In genomic region chr3L:18101421-18101996, dm6 we compare ENCODE assay signal across 5 fruit fly cellular contexts.
TF ChIP-seq lines count a peak whose summit lies in the region.

No protein-coding gene starts in this region.

- TF ChIP-seq CTCF in whole organism, embryonic (GFP tag; optimal IDR thresholded peaks at IDR 0.05; lab: Kevin White, UChicago), result no peak

TF ChIP-seq in whole organism, adult, 20 proteins besides CTCF, POLR2A, EP300 and RAD21:
- TF ChIP-seq bab1 (GFP tag; optimal IDR thresholded peaks at IDR 0.05; lab: Kevin White, UChicago) (peak; percentile 1), tj (GFP tag; optimal IDR thresholded peaks at IDR 0.05; lab: Kevin White, UChicago) (peak; percentile 74), kay (GFP tag; lab: Kevin White, UChicago; ENCODE audit: borderline replicate concordance) (no peak)
TF ChIP-seq in whole organism, adult: peak in this region for 2.

TF ChIP-seq in whole organism, embryonic, 481 proteins besides CTCF, POLR2A, EP300 and RAD21 (continues in another document):
- TF ChIP-seq pfk (GFP tag; optimal IDR thresholded peaks at IDR 0.05; lab: Kevin White, UChicago) (no peak), danr (GFP tag; IDR thresholded peaks at IDR 0.05; lab: Robert Waterston, UW) (no peak), gem (tag; optimal IDR thresholded peaks at IDR 0.05; lab: Kevin White, UChicago) (peak; percentile 45), CG1603 (tag; optimal IDR thresholded peaks at IDR 0.05; lab: Kevin White, UChicago) (peak; percentile 0), nerfin-1 (tag; optimal IDR thresholded peaks at IDR 0.05; lab: Kevin White, UChicago) (no peak), zfh1 (GFP tag; IDR thresholded peaks at IDR 0.05; lab: Robert Waterston, UW) (0 out of 3 replicates have a peak, but pooled peaks have one; percentile 5), sisA (GFP tag; IDR thresholded peaks at IDR 0.05; lab: Robert Waterston, UW) (0 out of 2 replicates have a peak, but pooled peaks have one; percentile 15), Rx (GFP tag; IDR thresholded peaks at IDR 0.05; lab: Robert Waterston, UW) (no peak), Nf-YB (GFP tag; optimal IDR thresholded peaks at IDR 0.05; lab: Kevin White, UChicago) (no peak), Ssrp (tag; optimal IDR thresholded peaks at IDR 0.05; lab: Kevin White, UChicago) (peak; percentile 22), CG2712 (tag; optimal IDR thresholded peaks at IDR 0.05; lab: Kevin White, UChicago) (peak; percentile 1), CG18599 (GFP tag; optimal IDR thresholded peaks at IDR 0.05; lab: Kevin White, UChicago) (no peak), Max (GFP tag; optimal IDR thresholded peaks at IDR 0.05; lab: Kevin White, UChicago) (no peak), Abd-B (GFP tag; optimal IDR thresholded peaks at IDR 0.05; lab: Kevin White, UChicago) (no peak), dimm (GFP tag; IDR thresholded peaks at IDR 0.05; lab: Robert Waterston, UW) (no peak), amos (GFP tag; IDR thresholded peaks at IDR 0.05; lab: Robert Waterston, UW; ENCODE audit: partially characterized antibody) (no peak), CG31224 (GFP tag; IDR thresholded peaks at IDR 0.05; lab: Robert Waterston, UW) (no peak), CG14014 (GFP tag; IDR thresholded peaks at IDR 0.05; lab: Robert Waterston, UW) (no peak), zfh2 (GFP tag; optimal IDR thresholded peaks at IDR 0.05; lab: Kevin White, UChicago) (no peak), CG11504 (tag; optimal IDR thresholded peaks at IDR 0.05; lab: Kevin White, UChicago) (peak; percentile 40), ewg (GFP tag; optimal IDR thresholded peaks at IDR 0.05; lab: Kevin White, UChicago) (peak; percentile 15), pros (GFP tag; optimal IDR thresholded peaks at IDR 0.05; lab: Kevin White, UChicago) (peak; percentile 13)

TF ChIP-seq in whole organism, prepupa, 60 proteins besides CTCF, POLR2A, EP300 and RAD21 (continues in another document):
- TF ChIP-seq CG11902 (GFP tag; optimal IDR thresholded peaks at IDR 0.05; lab: Kevin White, UChicago), result no peak
- TF ChIP-seq lz (GFP tag; optimal IDR thresholded peaks at IDR 0.05; lab: Kevin White, UChicago), result peak; percentile 50
- peak; percentile 1 for TF ChIP-seq net (GFP tag; optimal IDR thresholded peaks at IDR 0.05; lab: Kevin White, UChicago)
- TF ChIP-seq CG6808 (GFP tag; optimal IDR thresholded peaks at IDR 0.05; lab: Kevin White, UChicago), result no peak
- TF ChIP-seq Smox (GFP tag; optimal IDR thresholded peaks at IDR 0.05; lab: Kevin White, UChicago), result peak; percentile 65
- TF ChIP-seq CG6163 (GFP tag; IDR thresholded peaks at IDR 0.05; lab: Robert Waterston, UW), result 0 out of 3 replicates have a peak, but pooled peaks have one; percentile 37
- TF ChIP-seq Hr39 (GFP tag; optimal IDR thresholded peaks at IDR 0.05; lab: Kevin White, UChicago), result peak; percentile 23
- peak; percentile 20 for TF ChIP-seq Hr4 (GFP tag; optimal IDR thresholded peaks at IDR 0.05; lab: Kevin White, UChicago)
- no peak for TF ChIP-seq Eip93F (GFP tag; optimal IDR thresholded peaks at IDR 0.05; lab: Kevin White, UChicago)
- no peak for TF ChIP-seq CG11294 (GFP tag; IDR thresholded peaks at IDR 0.05; lab: Robert Waterston, UW)
- no peak for TF ChIP-seq CG3919 (GFP tag; optimal IDR thresholded peaks at IDR 0.05; lab: Kevin White, UChicago)
- no peak for TF ChIP-seq spab (GFP tag; optimal IDR thresholded peaks at IDR 0.05; lab: Kevin White, UChicago)
- TF ChIP-seq fd85E (GFP tag; optimal IDR thresholded peaks at IDR 0.05; lab: Kevin White, UChicago), result no peak
- no peak for TF ChIP-seq CG7368 (GFP tag; optimal IDR thresholded peaks at IDR 0.05; lab: Kevin White, UChicago)
- no peak for TF ChIP-seq CG8319 (GFP tag; optimal IDR thresholded peaks at IDR 0.05; lab: Kevin White, UChicago)
- no peak for TF ChIP-seq CG4318 (GFP tag; optimal IDR thresholded peaks at IDR 0.05; lab: Kevin White, UChicago)
- peak; percentile 34 for TF ChIP-seq Ets21C (GFP tag; optimal IDR thresholded peaks at IDR 0.05; lab: Kevin White, UChicago)
- TF ChIP-seq vri (GFP tag; optimal IDR thresholded peaks at IDR 0.05; lab: Kevin White, UChicago), result peak; percentile 1
- peak; percentile 50 for TF ChIP-seq esn (GFP tag; optimal IDR thresholded peaks at IDR 0.05; lab: Kevin White, UChicago)
- TF ChIP-seq Met (GFP tag; optimal IDR thresholded peaks at IDR 0.05; lab: Kevin White, UChicago), result peak; percentile 59
- no peak for TF ChIP-seq ss (GFP tag; optimal IDR thresholded peaks at IDR 0.05; lab: Kevin White, UChicago)
- TF ChIP-seq CG8632 (GFP tag; optimal IDR thresholded peaks at IDR 0.05; lab: Kevin White, UChicago), result no peak
- TF ChIP-seq Hr38 (GFP tag; optimal IDR thresholded peaks at IDR 0.05; lab: Kevin White, UChicago), result no peak

TF ChIP-seq in whole organism, pupa, 21 proteins besides CTCF, POLR2A, EP300 and RAD21:
- TF ChIP-seq CG14655 (GFP tag; optimal IDR thresholded peaks at IDR 0.05; lab: Kevin White, UChicago), result peak; percentile 26
- TF ChIP-seq CG8159 (tag; optimal IDR thresholded peaks at IDR 0.05; lab: Kevin White, UChicago), result peak; percentile 14
- TF ChIP-seq EcR (GFP tag; optimal IDR thresholded peaks at IDR 0.05; lab: Kevin White, UChicago), result no peak
- TF ChIP-seq Pif1B (GFP tag; optimal IDR thresholded peaks at IDR 0.05; lab: Kevin White, UChicago), result peak; percentile 16

TF ChIP-seq in whole organism, wandering third instar larva, 38 proteins besides CTCF, POLR2A, EP300 and RAD21:
- peak; percentile 7 for TF ChIP-seq woc (GFP tag; optimal IDR thresholded peaks at IDR 0.05; lab: Kevin White, UChicago)
- TF ChIP-seq fru (GFP tag; optimal IDR thresholded peaks at IDR 0.05; lab: Kevin White, UChicago), result peak; percentile 31
- no peak for TF ChIP-seq Hr83 (GFP tag; optimal IDR thresholded peaks at IDR 0.05; lab: Kevin White, UChicago; ENCODE audit: poor library complexity, severe bottlenecking)
- no peak for TF ChIP-seq Dfd (GFP tag; optimal IDR thresholded peaks at IDR 0.05; lab: Kevin White, UChicago)
